Worm (Caenorhabditis elegans) whole organism, L4 larva: ENCODE measurements around the gene Y67D8B.5.

Source experiments
- F37D6.2 ChIP-seq: sonication (generic microtip); optimal IDR thresholded peaks from 2 replicates; lab custom pipeline; 2016; ENCODE audit warnings: mild to moderate bottlenecking, missing genetic modification characterization, missing compliant biosample characterization
- T20F7.1 ChIP-seq: fragments of 200-800 bp; sonication (Bioruptor generic); optimal IDR thresholded peaks from 2 replicates; lab custom pipeline; 2018; ENCODE audit warnings: mild to moderate bottlenecking, missing genetic modification characterization, missing compliant biosample characterization
- T26A8.4 ChIP-seq: fragments of 200-800 bp; sonication (Bioruptor generic); IDR thresholded peaks from 2 replicates; pipeline ENCODE4 v1.3.6; 2022; ENCODE audit warnings: missing genetic modification characterization, missing compliant biosample characterization
- Y48G9A.11 ChIP-seq: fragments of 200-800 bp; sonication (Bioruptor generic); IDR thresholded peaks from 2 replicates; pipeline ENCODE4 v1.3.6; 2022; ENCODE audit warnings: missing genetic modification reagents, missing genetic modification characterization, missing compliant biosample characterization
- Y5F2A.4 ChIP-seq: fragments of 200-800 bp; sonication (Bioruptor generic); optimal IDR thresholded peaks from 2 replicates; lab custom pipeline; 2018; ENCODE audit warnings: mild to moderate bottlenecking, missing genetic modification characterization, missing compliant biosample characterization
- ZK546.5 ChIP-seq, 2 experiments: sonication (generic microtip); optimal IDR thresholded peaks; 2 replicates each; lab custom pipeline; 2017; ENCODE audit warnings: missing biosample characterization in 2 of 2, missing genetic modification characterization in 2 of 2
- cey-2 ChIP-seq: sonication (generic microtip); optimal IDR thresholded peaks from 3 replicates; lab custom pipeline; 2017; ENCODE audit warnings: missing genetic modification characterization, mild to moderate bottlenecking, missing compliant biosample characterization, antibody characterized with exemption, borderline replicate concordance; ENCODE audit not compliant: insufficient read depth
- daf-8 ChIP-seq: fragments of 200-800 bp; sonication (Bioruptor generic); IDR thresholded peaks from 2 replicates; pipeline ENCODE4 v1.3.6; 2022; ENCODE audit warnings: missing genetic modification characterization, missing compliant biosample characterization
- dmd-8 ChIP-seq: fragments of 200-800 bp; sonication (Bioruptor generic); IDR thresholded peaks from 2 replicates; pipeline ENCODE4 v1.3.6; 2022; ENCODE audit warnings: missing genetic modification characterization, missing compliant biosample characterization
- dpl-1 ChIP-seq: fragments of 150-350 bp; optimal IDR thresholded peaks from 2 replicates; lab custom pipeline; 2014; ENCODE audit warnings: missing biosample characterization, missing genetic modification reagents, missing genetic modification characterization
- dve-1 ChIP-seq: sonication (generic microtip); optimal IDR thresholded peaks from 2 replicates; lab custom pipeline; 2017; ENCODE audit warnings: antibody characterized with exemption, mild to moderate bottlenecking, missing genetic modification characterization, missing compliant biosample characterization; ENCODE audit not compliant: insufficient read depth
- egl-27 ChIP-seq: sonication (generic microtip); optimal IDR thresholded peaks from 3 replicates; lab custom pipeline; 2017; ENCODE audit warnings: missing biosample characterization, missing genetic modification reagents, missing genetic modification characterization
- fkh-10 ChIP-seq: fragments of 150-350 bp; optimal IDR thresholded peaks from 2 replicates; lab custom pipeline; 2014; ENCODE audit warnings: missing biosample characterization, missing genetic modification reagents, missing genetic modification characterization
- hif-1 ChIP-seq, 2 experiments: sonication (generic microtip); optimal IDR thresholded peaks; 2 replicates each; lab custom pipeline; 2016 to 2017; ENCODE audit warnings: missing compliant biosample characterization in 2 of 2, missing genetic modification characterization in 2 of 2, missing genetic modification reagents in 2 of 2, missing genotype in 2 of 2, mild to moderate bottlenecking in 1 of 2
- hlh-11 ChIP-seq: fragments of 200-800 bp; sonication (Bioruptor generic); optimal IDR thresholded peaks from 2 replicates; lab custom pipeline; 2018; ENCODE audit warnings: mild to moderate bottlenecking, missing genetic modification characterization, missing compliant biosample characterization
- hlh-30 ChIP-seq: sonication (generic microtip); optimal IDR thresholded peaks from 2 replicates; lab custom pipeline; 2017; ENCODE audit warnings: antibody characterized with exemption, mild to moderate bottlenecking, missing genetic modification characterization, missing compliant biosample characterization; ENCODE audit not compliant: insufficient read depth
- lin-38 ChIP-seq: fragments of 200-800 bp; sonication (Bioruptor generic); IDR thresholded peaks from 2 replicates; pipeline ENCODE4 v1.3.6; 2022; ENCODE audit warnings: missing genetic modification reagents, missing genetic modification characterization, missing compliant biosample characterization
- lin-39 ChIP-seq: fragments of 150-350 bp; optimal IDR thresholded peaks from 2 replicates; lab custom pipeline; 2014; ENCODE audit warnings: missing biosample characterization, missing genetic modification reagents, missing genetic modification characterization
- lsy-2 ChIP-seq, 2 experiments: fragments of 150-350 bp in 1 of 2; sonication (generic microtip) in 1 of 2; optimal IDR thresholded peaks; 2 replicates each; lab custom pipeline; 2014 to 2017; ENCODE audit warnings: missing biosample characterization in 2 of 2, missing genetic modification characterization in 2 of 2
- mdl-1 ChIP-seq, 2 experiments: fragments of 150-350 bp in 1 of 2; sonication (generic microtip) in 1 of 2; optimal IDR thresholded peaks; 2 replicates each; lab custom pipeline; 2014 to 2017; ENCODE audit warnings: missing biosample characterization in 2 of 2, missing genetic modification characterization in 2 of 2
- mdt-29 ChIP-seq: fragments of 200-800 bp; sonication (Bioruptor generic); IDR thresholded peaks from 2 replicates; pipeline ENCODE4 v1.3.6; 2022; ENCODE audit warnings: missing genetic modification reagents, missing genetic modification characterization, missing compliant biosample characterization
- mep-1 ChIP-seq: fragments of 150-350 bp; sonication (generic microtip); optimal IDR thresholded peaks from 3 replicates; lab custom pipeline; 2014; ENCODE audit warnings: missing biosample characterization, missing genetic modification characterization
- mes-2 ChIP-seq: sonication (generic microtip); optimal IDR thresholded peaks from 2 replicates; lab custom pipeline; 2016; ENCODE audit warnings: missing genotype, mild to moderate bottlenecking, missing genetic modification characterization, missing compliant biosample characterization; ENCODE audit not compliant: poor library complexity, severe bottlenecking
- mxl-2 ChIP-seq: fragments of 200-800 bp; sonication (Bioruptor generic); conservative IDR thresholded peaks from 2 replicates; pipeline ENCODE4 v1.3.6; 2022; ENCODE audit warnings: missing genetic modification reagents, missing genetic modification characterization, missing compliant biosample characterization
- nhr-102 ChIP-seq: sonication (generic microtip); optimal IDR thresholded peaks from 2 replicates; lab custom pipeline; 2016; ENCODE audit warnings: mild to moderate bottlenecking, missing genetic modification characterization, moderate library complexity, missing compliant biosample characterization
- nhr-28 ChIP-seq: fragments of 150-350 bp; optimal IDR thresholded peaks from 2 replicates; lab custom pipeline; 2014; ENCODE audit warnings: missing biosample characterization, missing genetic modification characterization
- nhr-6 ChIP-seq: fragments of 150-350 bp; optimal IDR thresholded peaks from 2 replicates; lab custom pipeline; 2014; ENCODE audit warnings: missing biosample characterization, missing genetic modification characterization
- nhr-76 ChIP-seq: fragments of 150-350 bp; optimal IDR thresholded peaks from 2 replicates; lab custom pipeline; 2014; ENCODE audit warnings: missing biosample characterization, missing genetic modification characterization
- nhr-77 ChIP-seq: fragments of 150-350 bp; optimal IDR thresholded peaks from 2 replicates; lab custom pipeline; 2014; ENCODE audit warnings: missing biosample characterization, missing genetic modification characterization
- php-3 ChIP-seq: fragments of 200-800 bp; sonication (Bioruptor generic); IDR thresholded peaks from 2 replicates; pipeline ENCODE4 v1.3.6; 2022; ENCODE audit warnings: missing genetic modification reagents, missing genetic modification characterization, missing compliant biosample characterization
- rbr-2 ChIP-seq: sonication (generic microtip); optimal IDR thresholded peaks from 2 replicates; lab custom pipeline; 2016; ENCODE audit warnings: missing genotype, missing genetic modification characterization, missing compliant biosample characterization
- saeg-2 ChIP-seq: fragments of 200-800 bp; sonication (Bioruptor generic); IDR thresholded peaks from 2 replicates; pipeline ENCODE4 v1.3.6; 2022; ENCODE audit warnings: missing genetic modification reagents, missing genetic modification characterization, missing compliant biosample characterization
- snpc-4 ChIP-seq: fragments of 150-350 bp; optimal IDR thresholded peaks from 2 replicates; lab custom pipeline; 2014; ENCODE audit warnings: missing biosample characterization, missing genetic modification characterization
- unc-130 ChIP-seq: sonication (generic microtip); optimal IDR thresholded peaks from 2 replicates; lab custom pipeline; 2016; ENCODE audit warnings: missing genetic modification reagents, missing genetic modification characterization, missing compliant biosample characterization
- unc-39 ChIP-seq: sonication (generic microtip); optimal IDR thresholded peaks from 2 replicates; lab custom pipeline; 2017; ENCODE audit warnings: missing biosample characterization, missing genetic modification characterization
- unc-62 ChIP-seq, 3 experiments: fragments of 150-350 bp in 1 of 3; sonication (generic microtip); optimal IDR thresholded peaks in 2 of 3; peaks in 1 of 3; 1 replicate in 1 of 3; 2 replicates in 2 of 3; lab custom pipeline; 2014 to 2017; ENCODE audit warnings: missing biosample characterization in 3 of 3, missing genetic modification characterization in 3 of 3, missing genetic modification reagents in 3 of 3, missing genotype in 1 of 3
- zag-1 ChIP-seq: fragments of 150-350 bp; optimal IDR thresholded peaks from 2 replicates; lab custom pipeline; 2014; ENCODE audit warnings: missing biosample characterization, missing genetic modification characterization
- zfp-2 ChIP-seq: sonication (generic microtip); optimal IDR thresholded peaks from 2 replicates; lab custom pipeline; 2016; ENCODE audit warnings: mild to moderate bottlenecking, missing genetic modification characterization, missing compliant biosample characterization
- zip-11 ChIP-seq: fragments of 200-800 bp; sonication (Bioruptor generic); IDR thresholded peaks from 2 replicates; pipeline ENCODE4 v1.3.6; 2022; ENCODE audit warnings: missing genetic modification characterization, missing compliant biosample characterization

Gene Y67D8B.5

ce11 chrIV:3213426-3213825 is 11.3 kb downstream of the Y67D8B.5 start, which contains the start of gene slmp-1:
TSS of gene slmp-1 (plus strand) at chrIV:3213760.
- TF ChIP-seq hlh-30 (tag; lab: Kevin White, UChicago) (peak; percentile 93), rbr-2 (tag; lab: Kevin White, UChicago) (peak; percentile 26), lsy-2 (tag; optimal IDR thresholded peaks at IDR 0.05; lab: Kevin White, UChicago) (peak in 1 of 2 experiments; percentile 78), dve-1 (peak; percentile 67), cey-2 (tag; lab: Kevin White, UChicago) (no peak), lin-38 (GFP tag; lab: Robert Waterston, UW) (peak; percentile 92), mxl-2 (GFP tag; lab: Robert Waterston, UW) (no peak), T26A8.4 (GFP tag; lab: Robert Waterston, UW) (no peak), nhr-77 (peak; percentile 13), hlh-11 (tag; lab: Kevin White, UChicago) (peak; percentile 51), ZK546.5 (tag; optimal IDR thresholded peaks at IDR 0.05; lab: Kevin White, UChicago) (no peak), nhr-6 (peak; percentile 13), dmd-8 (GFP tag; lab: Robert Waterston, UW) (no peak), mes-2 (peak; percentile 81), hif-1 (tag; optimal IDR thresholded peaks at IDR 0.05; lab: Kevin White, UChicago) (peak in 1 of 2 experiments; percentile 24), nhr-28 (peak; percentile 43), dpl-1 (GFP tag; lab: Kevin White, UChicago) (peak; percentile 88), snpc-4 (tag; lab: Kevin White, UChicago) (no peak)

ce11 chrIV:3221158-3221557 is 19.0 kb downstream of the Y67D8B.5 start:
- TF ChIP-seq nhr-102 (tag; lab: Kevin White, UChicago) (no peak), dpl-1 (GFP tag; lab: Kevin White, UChicago) (no peak), egl-27 (tag; lab: Kevin White, UChicago) (no peak), snpc-4 (tag; lab: Kevin White, UChicago) (no peak), mes-2 (no peak), lin-39 (tag; lab: Kevin White, UChicago) (no peak), T20F7.1 (GFP tag; lab: Kevin White, UChicago) (no peak), unc-39 (tag; lab: Kevin White, UChicago) (no peak), zfp-2 (tag; lab: Kevin White, UChicago) (no peak), fkh-10 (no peak), daf-8 (GFP tag; lab: Robert Waterston, UW) (no peak), mdl-1 (tag; optimal IDR thresholded peaks at IDR 0.05; lab: Kevin White, UChicago) (no peak), saeg-2 (GFP tag; lab: Robert Waterston, UW) (no peak), Y48G9A.11 (no peak), hlh-11 (tag; lab: Kevin White, UChicago) (no peak), F37D6.2 (tag; lab: Kevin White, UChicago) (no peak)

- no peak for TF ChIP-seq zag-1 (tag; lab: Kevin White, UChicago)
- TF ChIP-seq Y5F2A.4, result no peak
- TF ChIP-seq nhr-28, result no peak
- TF ChIP-seq php-3, result no peak
- no peak for TF ChIP-seq nhr-76 (tag; lab: Kevin White, UChicago)
- TF ChIP-seq unc-130 (GFP tag; lab: Kevin White, UChicago), result no peak
- TF ChIP-seq mdt-29 (GFP tag; lab: Robert Waterston, UW), result no peak
- no peak for TF ChIP-seq mep-1 (tag; lab: Kevin White, UChicago)
- TF ChIP-seq zip-11, result no peak
- no peak for TF ChIP-seq lin-38 (GFP tag; lab: Robert Waterston, UW)
- no peak for TF ChIP-seq unc-62 (GFP tag; optimal IDR thresholded peaks at IDR 0.05 in 1 of 2; lab: Kevin White, UChicago)
- TF ChIP-seq unc-62 (tag; optimal IDR thresholded peaks at IDR 0.05; lab: Kevin White, UChicago), result no peak
Measured at ce11 chrIV:3222140-3222539, 20.0 kb downstream of the Y67D8B.5 start, which contains the start of gene Y67D8A.2. TSS of gene Y67D8A.2 (plus strand) at chrIV:3222440.
